Worm (Caenorhabditis elegans) whole organism, L2 larva: ENCODE results near the gene srx-58.

ENCODE experiments used
- blmp-1 ChIP-seq: sonication (generic microtip); optimal IDR thresholded peaks from 2 replicates; lab custom pipeline; 2017; ENCODE audit warnings: missing genetic modification characterization, mild to moderate bottlenecking, missing compliant biosample characterization, antibody characterized with exemption, moderate library complexity; ENCODE audit not compliant: insufficient read depth
- ceh-82 ChIP-seq: fragments of 150-350 bp; optimal IDR thresholded peaks from 2 replicates; lab custom pipeline; 2014; ENCODE audit warnings: missing biosample characterization, missing genetic modification characterization
- egl-27 ChIP-seq: sonication (generic microtip); optimal IDR thresholded peaks from 3 replicates; lab custom pipeline; 2017; ENCODE audit warnings: missing biosample characterization, missing genetic modification reagents, missing genetic modification characterization
- elt-3 ChIP-seq: sonication (generic microtip); optimal IDR thresholded peaks from 2 replicates; lab custom pipeline; 2017; ENCODE audit warnings: missing biosample characterization, missing genetic modification characterization
- fos-1 ChIP-seq: fragments of 150-350 bp; optimal IDR thresholded peaks from 2 replicates; lab custom pipeline; 2014; ENCODE audit warnings: missing biosample characterization, missing genetic modification characterization
- lin-39 ChIP-seq: fragments of 150-350 bp; optimal IDR thresholded peaks from 2 replicates; lab custom pipeline; 2014; ENCODE audit warnings: missing biosample characterization, missing genetic modification reagents, missing genetic modification characterization
- mdl-1 ChIP-seq, 2 experiments: fragments of 150-350 bp in 1 of 2; sonication (generic microtip) in 1 of 2; optimal IDR thresholded peaks; 2 replicates each; lab custom pipeline; 2017; ENCODE audit warnings: missing biosample characterization in 2 of 2, missing genetic modification characterization in 2 of 2
- nhr-12 ChIP-seq: fragments of 150-350 bp; optimal IDR thresholded peaks from 2 replicates; lab custom pipeline; 2014; ENCODE audit warnings: missing biosample characterization, missing genetic modification characterization
- nhr-129 ChIP-seq: fragments of 150-350 bp; optimal IDR thresholded peaks from 2 replicates; lab custom pipeline; 2014; ENCODE audit warnings: missing biosample characterization, missing genetic modification characterization
- nhr-25 ChIP-seq: fragments of 150-350 bp; sonication (generic microtip); optimal IDR thresholded peaks from 3 replicates; lab custom pipeline; 2014; ENCODE audit warnings: missing biosample characterization, missing genetic modification characterization
- sma-3 ChIP-seq: sonication (generic microtip); optimal IDR thresholded peaks from 2 replicates; lab custom pipeline; 2016; ENCODE audit warnings: missing genetic modification reagents, missing genetic modification characterization, missing compliant biosample characterization
- snpc-4 ChIP-seq: fragments of 150-350 bp; optimal IDR thresholded peaks from 2 replicates; lab custom pipeline; 2014; ENCODE audit warnings: missing biosample characterization, missing genetic modification characterization
- unc-55 ChIP-seq: fragments of 150-350 bp; sonication (generic microtip); optimal IDR thresholded peaks from 3 replicates; lab custom pipeline; 2014; ENCODE audit warnings: missing biosample characterization, missing genetic modification reagents, missing genetic modification characterization
- unc-62 ChIP-seq: fragments of 150-350 bp; optimal IDR thresholded peaks from 2 replicates; lab custom pipeline; 2014; ENCODE audit warnings: missing biosample characterization, missing genetic modification reagents, missing genetic modification characterization

ce11 chrV:15394906-15395305 lies 42.4 kb downstream of the srx-58 start, which contains the start of gene T06E6.1:
- TF ChIP-seq elt-3 (tag; lab: Kevin White, UChicago) = no peak
- TF ChIP-seq snpc-4 (tag; lab: Kevin White, UChicago) = no peak
- no peak for TF ChIP-seq mdl-1 (tag; optimal IDR thresholded peaks at IDR 0.05; lab: Kevin White, UChicago)
- no peak for TF ChIP-seq lin-39
- TF ChIP-seq unc-55 (GFP tag; lab: Kevin White, UChicago) = peak; percentile 5
- no peak for TF ChIP-seq fos-1 (tag; lab: Kevin White, UChicago)
- TF ChIP-seq ceh-82 (tag; lab: Kevin White, UChicago) = no peak
- no peak for TF ChIP-seq unc-62 (GFP tag; lab: Kevin White, UChicago)
- TF ChIP-seq nhr-25 (tag; lab: Kevin White, UChicago) = no peak
- no peak for TF ChIP-seq nhr-12 (tag; lab: Kevin White, UChicago)
- TF ChIP-seq egl-27 (tag; lab: Kevin White, UChicago) = no peak
- TF ChIP-seq nhr-129 (tag; lab: Kevin White, UChicago) = no peak
- no peak for TF ChIP-seq blmp-1 (tag; lab: Kevin White, UChicago)
- TF ChIP-seq sma-3 (GFP tag; lab: Kevin White, UChicago) = no peak
